Worm (Caenorhabditis elegans) whole organism, early embryonic: ENCODE results near the gene F54D5.24.

Experiments
- F13C5.2 ChIP-seq: sonication (generic microtip); optimal IDR thresholded peaks from 2 replicates; lab custom pipeline; 2017; ENCODE audit warnings: mild to moderate bottlenecking, missing genetic modification characterization, inconsistent platforms, missing compliant biosample characterization
- ama-1 ChIP-seq: fragments of 150-350 bp; optimal IDR thresholded peaks from 2 replicates; lab custom pipeline; 2014
- flt-1 ChIP-seq: fragments of 200-800 bp; sonication (Bioruptor generic); IDR thresholded peaks from 2 replicates; pipeline ENCODE4 v1.3.6; 2022; ENCODE audit warnings: missing genetic modification characterization, missing compliant biosample characterization
- hnd-1 ChIP-seq: sonication (generic microtip); optimal IDR thresholded peaks from 2 replicates; lab custom pipeline; 2016; ENCODE audit warnings: missing genetic modification characterization, missing compliant biosample characterization
- pes-1 ChIP-seq: fragments of 200-800 bp; sonication (Bioruptor generic); IDR thresholded peaks from 2 replicates; pipeline ENCODE4 v1.3.6; 2022; ENCODE audit warnings: missing genetic modification reagents, missing genetic modification characterization, missing compliant biosample characterization
- scrt-1 ChIP-seq: fragments of 200-800 bp; sonication (Bioruptor generic); IDR thresholded peaks from 2 replicates; pipeline ENCODE4 v1.3.6; 2022; ENCODE audit warnings: missing genetic modification characterization, missing compliant biosample characterization
- sea-1 ChIP-seq: fragments of 200-800 bp; sonication (Bioruptor generic); conservative IDR thresholded peaks from 2 replicates; pipeline ENCODE4 v1.3.6; 2022; ENCODE audit warnings: missing genetic modification characterization, missing compliant biosample characterization
- tra-4 ChIP-seq: sonication (generic microtip); optimal IDR thresholded peaks from 2 replicates; lab custom pipeline; 2017; ENCODE audit warnings: missing genetic modification characterization, missing compliant biosample characterization

- TF ChIP-seq ama-1 (lab: Kevin White, UChicago) (no peak), tra-4 (no peak), flt-1 (GFP tag; lab: Robert Waterston, UW) (no peak), F13C5.2 (tag; lab: Kevin White, UChicago) (no peak), sea-1 (GFP tag; lab: Robert Waterston, UW) (no peak), scrt-1 (GFP tag; lab: Robert Waterston, UW) (no peak), hnd-1 (no peak), pes-1 (GFP tag; lab: Robert Waterston, UW) (no peak)
These were observed 17.0 kb upstream of the F54D5.24 start, which contains the start of gene Y62F5A.9 for ce11 chrII:11538741-11539140.
